Fruit fly (Drosophila melanogaster) whole organism, embryonic: ENCODE results near the gene feo.
A peak's percentile ranks its signal among the peaks of the same experiment; 100 is the strongest.

Experiments
- Bdp1 ChIP-seq: fragments of 200-800 bp; sonication (Bioruptor generic); optimal IDR thresholded peaks from 3 replicates; lab custom pipeline; 2016; ENCODE audit warnings: missing biosample characterization, missing genetic modification characterization
- CG10654 ChIP-seq: fragments of 200-800 bp; sonication (Bioruptor generic); optimal IDR thresholded peaks from 2 replicates; lab custom pipeline; 2016; ENCODE audit warnings: missing biosample characterization, missing genetic modification characterization
- CG11398 ChIP-seq: fragments of 200-800 bp; sonication (Bioruptor generic); optimal IDR thresholded peaks from 2 replicates; lab custom pipeline; 2016; ENCODE audit warnings: missing biosample characterization, missing genetic modification characterization
- CG12299 ChIP-seq: fragments of 200-800 bp; sonication (Bioruptor generic); optimal IDR thresholded peaks from 2 replicates; lab custom pipeline; 2018; ENCODE audit warnings: missing biosample characterization, mild to moderate bottlenecking, missing genetic modification characterization
- CG12391 ChIP-seq: fragments of 200-800 bp; sonication (Bioruptor generic); optimal IDR thresholded peaks from 3 replicates; lab custom pipeline; 2018; ENCODE audit warnings: missing biosample characterization, mild to moderate bottlenecking, missing genetic modification characterization, moderate library complexity
- CG13424 ChIP-seq: fragments of 200-800 bp; sonication (Bioruptor generic); optimal IDR thresholded peaks from 2 replicates; lab custom pipeline; 2019; ENCODE audit warnings: missing biosample characterization, mild to moderate bottlenecking, missing genetic modification characterization, moderate library complexity
- CG13894 ChIP-seq: fragments of 200-800 bp; sonication (Bioruptor generic); optimal IDR thresholded peaks from 3 replicates; lab custom pipeline; 2018; ENCODE audit warnings: missing biosample characterization, mild to moderate bottlenecking, missing genetic modification characterization, moderate library complexity
- CG14441 ChIP-seq: fragments of 200-800 bp; sonication (Bioruptor generic); IDR thresholded peaks from 2 replicates; pipeline ENCODE4 v1.3.6; 2022; ENCODE audit warnings: missing biosample characterization, missing genetic modification characterization
- CG14710 ChIP-seq: fragments of 200-800 bp; sonication (Bioruptor generic); optimal IDR thresholded peaks from 3 replicates; lab custom pipeline; 2019; ENCODE audit warnings: missing biosample characterization, mild to moderate bottlenecking, missing genetic modification characterization, moderate library complexity
- CG16779 ChIP-seq: fragments of 200-800 bp; sonication (Bioruptor generic); IDR thresholded peaks from 2 replicates; pipeline ENCODE4 v1.3.6; 2022; ENCODE audit warnings: missing biosample characterization, missing genetic modification characterization
- CG17328 ChIP-seq: fragments of 200-800 bp; sonication (Bioruptor generic); IDR thresholded peaks from 2 replicates; pipeline ENCODE4 v1.3.6; 2022; ENCODE audit warnings: missing biosample characterization, missing genetic modification characterization
- CG18011 ChIP-seq: fragments of 200-800 bp; sonication (Bioruptor generic); optimal IDR thresholded peaks from 2 replicates; lab custom pipeline; 2017; ENCODE audit warnings: missing biosample characterization, missing genetic modification characterization, mild to moderate bottlenecking, moderate library complexity, missing genotype
- CG2199 ChIP-seq: fragments of 200-800 bp; sonication (Bioruptor generic); IDR thresholded peaks from 3 replicates; pipeline ENCODE4 v1.3.6; 2022; ENCODE audit warnings: missing biosample characterization, missing genetic modification characterization
- CG2875 ChIP-seq: fragments of 200-800 bp; sonication (Bioruptor generic); optimal IDR thresholded peaks from 2 replicates; lab custom pipeline; 2017; ENCODE audit warnings: missing biosample characterization, mild to moderate bottlenecking, missing genetic modification characterization, missing genetic modification reagents
- CG30431 ChIP-seq: fragments of 200-800 bp; sonication (Bioruptor generic); optimal IDR thresholded peaks from 2 replicates; lab custom pipeline; 2017; ENCODE audit warnings: missing biosample characterization, missing genetic modification characterization
- CG32767 ChIP-seq: fragments of 200-800 bp; sonication (Bioruptor generic); IDR thresholded peaks from 2 replicates; pipeline ENCODE4 v1.3.6; 2022; ENCODE audit warnings: missing biosample characterization, missing genetic modification characterization
- CG32772 ChIP-seq: fragments of 200-800 bp; sonication (Bioruptor generic); IDR thresholded peaks from 2 replicates; pipeline ENCODE4 v1.3.6; 2022; ENCODE audit warnings: missing biosample characterization, missing genetic modification characterization
- CG3838 ChIP-seq: fragments of 200-800 bp; sonication (Bioruptor generic); optimal IDR thresholded peaks from 3 replicates; lab custom pipeline; 2016; ENCODE audit warnings: missing biosample characterization, missing genetic modification characterization
- CG43689 ChIP-seq: fragments of 200-800 bp; sonication (Bioruptor generic); IDR thresholded peaks from 2 replicates; pipeline ENCODE4 v1.3.6; 2022; ENCODE audit warnings: missing biosample characterization, missing genetic modification characterization
- CG6254 ChIP-seq: fragments of 200-800 bp; sonication (Bioruptor generic); optimal IDR thresholded peaks from 3 replicates; lab custom pipeline; 2017; ENCODE audit warnings: mild to moderate bottlenecking, missing biosample characterization, missing genetic modification reagents, missing genetic modification characterization
- CG6813 ChIP-seq: fragments of 200-800 bp; sonication (Bioruptor generic); optimal IDR thresholded peaks from 2 replicates; lab custom pipeline; 2017; ENCODE audit warnings: missing biosample characterization, missing genetic modification characterization, mild to moderate bottlenecking, moderate library complexity, missing genetic modification reagents
- CG9727 ChIP-seq: fragments of 200-800 bp; sonication (Bioruptor generic); optimal IDR thresholded peaks from 3 replicates; lab custom pipeline; 2017; ENCODE audit warnings: missing biosample characterization, mild to moderate bottlenecking, missing genetic modification characterization
- Deaf1 ChIP-seq: fragments of 200-800 bp; optimal IDR thresholded peaks from 3 replicates; lab custom pipeline; 2019; ENCODE audit warnings: missing biosample characterization, mild to moderate bottlenecking, missing genetic modification characterization, moderate library complexity
- Lim3 ChIP-seq: fragments of 200-800 bp; sonication (Bioruptor generic); IDR thresholded peaks from 2 replicates; pipeline ENCODE4 v1.3.6; 2022; ENCODE audit warnings: missing biosample characterization, missing genetic modification characterization
- MESR4 ChIP-seq: fragments of 200-800 bp; sonication (Bioruptor generic); optimal IDR thresholded peaks from 2 replicates; lab custom pipeline; 2018; ENCODE audit warnings: missing biosample characterization, mild to moderate bottlenecking, missing genetic modification characterization, moderate library complexity
- Mrtf ChIP-seq: fragments of 200-800 bp; sonication (Bioruptor generic); IDR thresholded peaks from 3 replicates; pipeline ENCODE4 v1.3.6; 2022; ENCODE audit warnings: missing biosample characterization, missing genetic modification characterization
- NFAT ChIP-seq: fragments of 200-800 bp; sonication (Bioruptor generic); IDR thresholded peaks from 2 replicates; pipeline ENCODE4 v1.3.6; 2022; ENCODE audit warnings: missing biosample characterization, missing genetic modification characterization
- Nf-YB ChIP-seq: fragments of 200-800 bp; sonication (Bioruptor generic); optimal IDR thresholded peaks from 3 replicates; lab custom pipeline; 2019; ENCODE audit warnings: missing biosample characterization, mild to moderate bottlenecking, missing genetic modification characterization, moderate library complexity
- Opbp ChIP-seq: fragments of 200-800 bp; sonication (Bioruptor generic); IDR thresholded peaks from 3 replicates; pipeline ENCODE4 v1.3.6; 2022; ENCODE audit warnings: missing biosample characterization, missing genetic modification characterization; ENCODE audit not compliant: partially characterized antibody
- Poxn ChIP-seq: fragments of 200-800 bp; sonication (Bioruptor generic); IDR thresholded peaks from 2 replicates; pipeline ENCODE4 v1.3.6; 2022; ENCODE audit warnings: missing biosample characterization, missing genetic modification characterization
- Sin3A ChIP-seq: fragments of >200 bp; optimal IDR thresholded peaks from 2 replicates; lab custom pipeline; 2018
- bab2 ChIP-seq: fragments of 200-800 bp; sonication (Bioruptor generic); optimal IDR thresholded peaks from 2 replicates; lab custom pipeline; 2016; ENCODE audit warnings: missing biosample characterization, missing genetic modification characterization
- bigmax ChIP-seq: fragments of 200-800 bp; sonication (Bioruptor generic); optimal IDR thresholded peaks from 2 replicates; lab custom pipeline; 2018; ENCODE audit warnings: missing biosample characterization, mild to moderate bottlenecking, missing genetic modification characterization
- cg ChIP-seq: fragments of 200-800 bp; sonication (Bioruptor generic); optimal IDR thresholded peaks from 3 replicates; lab custom pipeline; 2019; ENCODE audit warnings: missing biosample characterization, mild to moderate bottlenecking, missing genetic modification characterization, moderate library complexity
- crol ChIP-seq: fragments of 200-800 bp; sonication (Bioruptor generic); IDR thresholded peaks from 2 replicates; pipeline ENCODE4 v1.3.6; 2022; ENCODE audit warnings: missing biosample characterization, missing genetic modification characterization
- da ChIP-seq: fragments of 200-800 bp; sonication (Bioruptor generic); optimal IDR thresholded peaks from 2 replicates; lab custom pipeline; 2016; ENCODE audit warnings: missing biosample characterization, missing genetic modification characterization
- eyg ChIP-seq: fragments of 200-800 bp; sonication (Bioruptor generic); optimal IDR thresholded peaks from 3 replicates; lab custom pipeline; 2016; ENCODE audit warnings: missing biosample characterization, missing genetic modification characterization
- ftz-f1 ChIP-seq: fragments of 200-800 bp; sonication (Bioruptor generic); optimal IDR thresholded peaks from 2 replicates; lab custom pipeline; 2016; ENCODE audit warnings: missing biosample characterization, missing genetic modification characterization
- gfzf ChIP-seq: fragments of 200-800 bp; sonication (Bioruptor generic); optimal IDR thresholded peaks from 2 replicates; lab custom pipeline; 2016; ENCODE audit warnings: missing biosample characterization, mild to moderate bottlenecking, missing genetic modification characterization, moderate library complexity
- hth ChIP-seq: fragments of >200 bp; optimal IDR thresholded peaks from 2 replicates; lab custom pipeline; 2017; ENCODE audit warnings: inconsistent platforms
- jigr1 ChIP-seq: fragments of 200-800 bp; sonication (Bioruptor generic); IDR thresholded peaks from 3 replicates; pipeline ENCODE4 v1.3.6; 2022; ENCODE audit warnings: missing biosample characterization, missing genetic modification characterization
- jing ChIP-seq: fragments of 200-800 bp; sonication (Bioruptor generic); optimal IDR thresholded peaks from 2 replicates; lab custom pipeline; 2018; ENCODE audit warnings: missing biosample characterization, mild to moderate bottlenecking, missing genetic modification characterization
- lbe ChIP-seq: fragments of 200-800 bp; sonication (Bioruptor generic); optimal IDR thresholded peaks from 2 replicates; lab custom pipeline; 2016; ENCODE audit warnings: missing biosample characterization, mild to moderate bottlenecking, missing genetic modification characterization
- lola ChIP-seq, 3 experiments: fragments of >200 bp in 2 of 3; fragments of 200-800 bp in 1 of 3; sonication (Bioruptor generic) in 1 of 3; optimal IDR thresholded peaks; 2 replicates each; lab custom pipeline; 2017 to 2019; ENCODE audit warnings: missing biosample characterization in 3 of 3, missing genetic modification characterization in 3 of 3, mild to moderate bottlenecking in 1 of 3, moderate library complexity in 1 of 3
- mirr ChIP-seq: fragments of 200-800 bp; sonication (Bioruptor generic); optimal IDR thresholded peaks from 3 replicates; lab custom pipeline; 2018; ENCODE audit warnings: missing biosample characterization, mild to moderate bottlenecking, missing genetic modification characterization
- nerfin-1 ChIP-seq: fragments of 200-800 bp; sonication (Bioruptor generic); optimal IDR thresholded peaks from 3 replicates; lab custom pipeline; 2019; ENCODE audit warnings: missing biosample characterization, mild to moderate bottlenecking, missing genetic modification characterization, moderate library complexity
- nerfin-2 ChIP-seq: fragments of 200-800 bp; sonication (Bioruptor generic); IDR thresholded peaks from 2 replicates; pipeline ENCODE4 v1.3.6; 2022; ENCODE audit warnings: missing biosample characterization, missing genetic modification characterization; ENCODE audit not compliant: partially characterized antibody
- nom ChIP-seq: fragments of 200-800 bp; sonication (Bioruptor generic); optimal IDR thresholded peaks from 2 replicates; lab custom pipeline; 2017; ENCODE audit warnings: missing biosample characterization, missing genetic modification characterization, mild to moderate bottlenecking, moderate library complexity, missing genetic modification reagents
- odd ChIP-seq: fragments of 200-800 bp; sonication (Bioruptor generic); optimal IDR thresholded peaks from 2 replicates; lab custom pipeline; 2017; ENCODE audit warnings: missing biosample characterization, mild to moderate bottlenecking, missing genetic modification characterization
- sqz ChIP-seq: fragments of 200-800 bp; sonication (Bioruptor generic); optimal IDR thresholded peaks from 3 replicates; lab custom pipeline; 2018; ENCODE audit warnings: missing biosample characterization, mild to moderate bottlenecking, missing genetic modification characterization
- tin ChIP-seq: fragments of 200-800 bp; sonication (Bioruptor generic); optimal IDR thresholded peaks from 3 replicates; lab custom pipeline; 2016; ENCODE audit warnings: missing biosample characterization, missing genetic modification characterization
- tio ChIP-seq: fragments of 200-800 bp; sonication (Bioruptor generic); optimal IDR thresholded peaks from 2 replicates; lab custom pipeline; 2017; ENCODE audit warnings: missing biosample characterization, missing genetic modification characterization, inconsistent platforms

feo gene

dm6 chrX:10857853-10858252 is 3.2 kb upstream of the feo start (continued):
- TF ChIP-seq CG30431 (GFP tag; lab: Kevin White, UChicago), result no peak
- TF ChIP-seq Sin3A (lab: Kevin White, UChicago), result peak; percentile 14
- no peak for TF ChIP-seq nerfin-1 (tag; lab: Kevin White, UChicago)
- no peak for TF ChIP-seq sqz (GFP tag; lab: Kevin White, UChicago)
- TF ChIP-seq CG6254, result no peak
- no peak for TF ChIP-seq Opbp (GFP tag; lab: Robert Waterston, UW)
- no peak for TF ChIP-seq NFAT (GFP tag; lab: Robert Waterston, UW)
- TF ChIP-seq CG13424, result no peak
- no peak for TF ChIP-seq lola (GFP tag; optimal IDR thresholded peaks at IDR 0.05; lab: Kevin White, UChicago)
- peak; percentile 57; the same call in 1 of the 2 replicates for TF ChIP-seq CG32767
- TF ChIP-seq Nf-YB (GFP tag; lab: Kevin White, UChicago), result no peak
- TF ChIP-seq hth (lab: Kevin White, UChicago), result no peak
- TF ChIP-seq MESR4 (GFP tag; lab: Kevin White, UChicago), result peak; percentile 81
- no peak for TF ChIP-seq gfzf (GFP tag; lab: Kevin White, UChicago)
- TF ChIP-seq Bdp1, result no peak
- TF ChIP-seq CG3838 (GFP tag; lab: Kevin White, UChicago), result no peak
- no peak for TF ChIP-seq odd
- TF ChIP-seq nom (GFP tag; lab: Kevin White, UChicago), result no peak
- TF ChIP-seq Mrtf (GFP tag; lab: Robert Waterston, UW), result no peak
- peak; percentile 96 for TF ChIP-seq cg (GFP tag; lab: Kevin White, UChicago)
- no peak for TF ChIP-seq CG16779 (GFP tag; lab: Robert Waterston, UW)
- TF ChIP-seq eyg (GFP tag; lab: Kevin White, UChicago), result no peak
- TF ChIP-seq nerfin-2 (GFP tag; lab: Robert Waterston, UW), result no peak
- TF ChIP-seq CG13894 (tag; lab: Kevin White, UChicago), result no peak
- TF ChIP-seq crol (GFP tag; lab: Robert Waterston, UW), result peak; percentile 85
- no peak for TF ChIP-seq Lim3
- no peak for TF ChIP-seq jing (GFP tag; lab: Kevin White, UChicago)
- TF ChIP-seq CG11398 (GFP tag; lab: Kevin White, UChicago), result no peak
- no peak for TF ChIP-seq tio (GFP tag; lab: Kevin White, UChicago)
- TF ChIP-seq CG12299 (tag; lab: Kevin White, UChicago), result no peak

- peak; percentile 12 for TF ChIP-seq CG18011 (GFP tag; lab: Kevin White, UChicago)
- peak; percentile 70 for TF ChIP-seq CG12391 (tag; lab: Kevin White, UChicago)
- TF ChIP-seq tin, result peak; percentile 71
- TF ChIP-seq bab2 (GFP tag; lab: Kevin White, UChicago), result peak; percentile 61
- TF ChIP-seq CG9727, result peak; percentile 51
- TF ChIP-seq CG14441 (GFP tag; lab: Robert Waterston, UW), result no peak
- TF ChIP-seq jigr1 (GFP tag; lab: Robert Waterston, UW), result no peak
- TF ChIP-seq mirr (GFP tag; lab: Kevin White, UChicago), result no peak
- TF ChIP-seq da (GFP tag; lab: Kevin White, UChicago), result no peak
- no peak for TF ChIP-seq lbe (GFP tag; lab: Kevin White, UChicago)
- TF ChIP-seq bigmax (GFP tag; lab: Kevin White, UChicago), result no peak
- no peak for TF ChIP-seq Poxn (GFP tag; lab: Robert Waterston, UW)
- TF ChIP-seq CG6813 (GFP tag; lab: Kevin White, UChicago), result no peak
- TF ChIP-seq CG13894 (tag; lab: Kevin White, UChicago), result no peak
- TF ChIP-seq CG43689 (GFP tag; lab: Robert Waterston, UW), result no peak
- peak; percentile 46 for TF ChIP-seq CG10654 (GFP tag; lab: Kevin White, UChicago)
- no peak for TF ChIP-seq CG32772 (GFP tag; lab: Robert Waterston, UW)
- TF ChIP-seq CG2875 (GFP tag; lab: Kevin White, UChicago), result no peak
- TF ChIP-seq CG14710 (tag; lab: Kevin White, UChicago), result peak; percentile 82
- TF ChIP-seq Deaf1 (tag; lab: Kevin White, UChicago), result peak; percentile 51
- no peak for TF ChIP-seq CG17328 (GFP tag; lab: Robert Waterston, UW)
- no peak for TF ChIP-seq ftz-f1 (GFP tag; lab: Kevin White, UChicago)
- no peak for TF ChIP-seq CG2199 (GFP tag; lab: Robert Waterston, UW)
Observed at dm6 chrX:10857376-10857775, 2.7 kb upstream of the feo start, which contains the start of the genes sofe and CG2186. Gene sofe, minus strand, starts transcription at chrX:10857413. Gene CG2186, plus strand, starts transcription at chrX:10857655.
